Fruit fly (Drosophila melanogaster): ENCODE data around the gene CG13138.

DNA sequence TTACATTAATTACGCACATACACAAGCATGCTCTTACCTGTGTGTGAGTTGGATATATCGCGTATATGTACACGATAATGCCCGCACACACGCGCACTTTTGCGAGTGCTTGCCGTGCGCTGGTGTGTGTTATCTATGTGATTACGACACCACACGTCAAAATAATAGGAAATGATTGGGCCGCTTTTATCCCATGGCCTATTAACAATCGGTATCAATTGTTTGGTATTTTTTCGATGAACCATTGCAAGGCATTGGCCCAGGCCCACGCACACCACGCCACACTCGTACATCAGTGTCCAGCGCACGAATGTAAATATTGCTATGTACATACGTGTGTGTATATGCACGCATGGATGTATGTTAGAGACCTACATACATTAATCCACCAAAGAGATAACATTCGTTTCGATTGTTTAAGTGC, 33.0 kb upstream of the CG13138 start:
- TF ChIP-seq psq (optimal IDR thresholded peaks at IDR 0.05) = no peak
- no peak for TF ChIP-seq usp (GFP tag; optimal IDR thresholded peaks at IDR 0.05)
- TF ChIP-seq CG8478 (optimal IDR thresholded peaks at IDR 0.05) = peak; percentile 74
